Fruit fly (Drosophila melanogaster): ENCODE measurements around the gene CG5151.

CG5151 gene

dm6 chr3L:16203236-16203635, 38.7 kb upstream of the CG5151 start (continued):
- TF ChIP-seq seq (GFP tag; IDR thresholded peaks at IDR 0.05) (peak; percentile 65), CG4424 (GFP tag; optimal IDR thresholded peaks at IDR 0.05) (peak; percentile 66), CG11723 (GFP tag; optimal IDR thresholded peaks at IDR 0.05) (no peak), ewg (GFP tag; optimal IDR thresholded peaks at IDR 0.05) (peak; percentile 46), Camta (GFP tag; optimal IDR thresholded peaks at IDR 0.05) (peak; percentile 75), Vsx1 (GFP tag; optimal IDR thresholded peaks at IDR 0.05) (peak; percentile 29), CG17829 (tag; optimal IDR thresholded peaks at IDR 0.05) (peak; percentile 55), CG3407 (GFP tag; optimal IDR thresholded peaks at IDR 0.05) (peak; percentile 41), gem (tag; optimal IDR thresholded peaks at IDR 0.05) (peak; percentile 86), hkb (optimal IDR thresholded peaks at IDR 0.05) (no peak), hkb (GFP tag; IDR thresholded peaks at IDR 0.05) (peak; percentile 81), GATAe (GFP tag; conservative IDR thresholded peaks at IDR 0.05) (no peak; the same call in 1 of the 2 replicates), aop (GFP tag; IDR thresholded peaks at IDR 0.05) (peak; percentile 57; the same call in 1 of the 2 replicates), crol (GFP tag; IDR thresholded peaks at IDR 0.05) (no peak), HLHmδ (GFP tag; optimal IDR thresholded peaks at IDR 0.05) (no peak), tna (GFP tag; IDR thresholded peaks at IDR 0.05; ENCODE audit: partially characterized antibody) (no peak), twi (tag; optimal IDR thresholded peaks at IDR 0.05) (no peak), CG7786 (GFP tag; optimal IDR thresholded peaks at IDR 0.05) (peak; percentile 78), en (GFP tag; optimal IDR thresholded peaks at IDR 0.05) (peak; percentile 70), pzg (GFP tag; optimal IDR thresholded peaks at IDR 0.05) (peak; percentile 4), pros (GFP tag; optimal IDR thresholded peaks at IDR 0.05) (no peak), CG8944 (GFP tag; optimal IDR thresholded peaks at IDR 0.05) (peak; percentile 77), sr (GFP tag; IDR thresholded peaks at IDR 0.05) (no peak; the same call in 2 of the 3 replicates), CG9932 (GFP tag; IDR thresholded peaks at IDR 0.05) (no peak), CG18011 (GFP tag; optimal IDR thresholded peaks at IDR 0.05) (no peak), CG4617 (GFP tag; optimal IDR thresholded peaks at IDR 0.05; ENCODE audit: borderline replicate concordance) (no peak), CG16815 (GFP tag; optimal IDR thresholded peaks at IDR 0.05) (peak; percentile 68), CG8765 (GFP tag; IDR thresholded peaks at IDR 0.05) (no peak)

dm6 chr3L:16202550-16202949, 38.0 kb upstream of the CG5151 start:
- TF ChIP-seq CG3726 (GFP tag; IDR thresholded peaks at IDR 0.05) = no peak
- TF ChIP-seq Atf-2 (GFP tag; optimal IDR thresholded peaks at IDR 0.05) = peak; percentile 33
- TF ChIP-seq CG5245 (GFP tag; optimal IDR thresholded peaks at IDR 0.05) = no peak
- no peak for TF ChIP-seq unc-4 (GFP tag; IDR thresholded peaks at IDR 0.05; ENCODE audit: partially characterized antibody)
- TF ChIP-seq scrt (GFP tag; optimal IDR thresholded peaks at IDR 0.05) = peak; percentile 10
- TF ChIP-seq btn (GFP tag; optimal IDR thresholded peaks at IDR 0.05) = no peak
- TF ChIP-seq CG8944 (GFP tag; optimal IDR thresholded peaks at IDR 0.05) = no peak
- 0 out of 2 replicates have a peak, but pooled peaks have one; percentile 14 for TF ChIP-seq MBD-R2 (GFP tag; IDR thresholded peaks at IDR 0.05)
- TF ChIP-seq stc (GFP tag; IDR thresholded peaks at IDR 0.05) = no peak
- no peak for TF ChIP-seq chm (GFP tag; IDR thresholded peaks at IDR 0.05)
- TF ChIP-seq Abd-B (GFP tag; optimal IDR thresholded peaks at IDR 0.05) = peak; percentile 48
- TF ChIP-seq Med (GFP tag) = peak; percentile 62
- TF ChIP-seq CG12104 (GFP tag; optimal IDR thresholded peaks at IDR 0.05) = no peak
- no peak for TF ChIP-seq Sry-β (GFP tag; optimal IDR thresholded peaks at IDR 0.05)
- TF ChIP-seq gcm2 (GFP tag; optimal IDR thresholded peaks at IDR 0.05) = no peak
- TF ChIP-seq nom (GFP tag; optimal IDR thresholded peaks at IDR 0.05) = no peak
- TF ChIP-seq CG1792 (GFP tag; optimal IDR thresholded peaks at IDR 0.05) = no peak
- no peak for TF ChIP-seq CG9215 (GFP tag; IDR thresholded peaks at IDR 0.05)
- TF ChIP-seq cas (GFP tag; IDR thresholded peaks at IDR 0.05) = no peak
- 0 out of 3 replicates have a peak, but pooled peaks have one; percentile 10 for TF ChIP-seq CG7357 (GFP tag; IDR thresholded peaks at IDR 0.05)
- peak; percentile 10 for TF ChIP-seq Asciz (GFP tag; optimal IDR thresholded peaks at IDR 0.05)
- no peak for TF ChIP-seq CG14965 (GFP tag; optimal IDR thresholded peaks at IDR 0.05; ENCODE audit: borderline replicate concordance)
- TF ChIP-seq CG7556 (GFP tag; optimal IDR thresholded peaks at IDR 0.05) = peak; percentile 55
- peak; percentile 46 for TF ChIP-seq lab (GFP tag; optimal IDR thresholded peaks at IDR 0.05)
- no peak for TF ChIP-seq Usf (GFP tag; optimal IDR thresholded peaks at IDR 0.05)
